Fruit fly (Drosophila melanogaster) Kc167 (cell line): Measurements from ENCODE around the gene CG14625.

Experiments used
- Myc ChIP-seq: fragments of >200 bp; optimal IDR thresholded peaks from 2 replicates; lab custom pipeline; 2017; ENCODE audit warnings: missing external identifiers
- Sin3A ChIP-seq: fragments of >200 bp; optimal IDR thresholded peaks from 2 replicates; lab custom pipeline; 2018; ENCODE audit warnings: missing external identifiers
- h ChIP-seq: fragments of >200 bp; optimal IDR thresholded peaks from 3 replicates; lab custom pipeline; 2018; ENCODE audit warnings: missing external identifiers
- insv ChIP-seq: fragments of >200 bp; optimal IDR thresholded peaks from 3 replicates; lab custom pipeline; 2018; ENCODE audit warnings: missing external identifiers
- psq ChIP-seq: fragments of >200 bp; optimal IDR thresholded peaks from 2 replicates; lab custom pipeline; 2017; ENCODE audit warnings: missing external identifiers
- ttk ChIP-seq: sonication (Bioruptor generic); optimal IDR thresholded peaks from 2 replicates; lab custom pipeline; 2017; ENCODE audit warnings: missing external identifiers

The CG14625 gene

dm6 chrX:1199246-1199645 is at the start of gene CG14625:
Gene CG14625, plus strand, starts transcription at chrX:1199546.
- no peak for TF ChIP-seq insv (lab: Kevin White, UChicago)
- no peak for TF ChIP-seq psq (lab: Kevin White, UChicago)
- no peak for TF ChIP-seq ttk (lab: Kevin White, UChicago)
- TF ChIP-seq h (lab: Kevin White, UChicago): no peak
- TF ChIP-seq Myc (lab: Kevin White, UChicago): no peak
- TF ChIP-seq Sin3A (lab: Kevin White, UChicago): no peak

- TF ChIP-seq h (lab: Kevin White, UChicago): no peak
Observed at dm6 chrX:1161913-1162439, 37.4 kb upstream of the CG14625 start, which contains the start of gene eIF4E7. Gene eIF4E7, minus strand, starts transcription at chrX:1162389.

- TF ChIP-seq psq (lab: Kevin White, UChicago) (no peak), h (lab: Kevin White, UChicago) (no peak), insv (lab: Kevin White, UChicago) (no peak), Myc (lab: Kevin White, UChicago) (no peak), ttk (lab: Kevin White, UChicago) (no peak), Sin3A (lab: Kevin White, UChicago) (no peak)
Observed at dm6 chrX:1170117-1170878, 29.0 kb upstream of the CG14625 start, which contains the start of gene CG11378. Gene CG11378, plus strand, starts transcription at chrX:1170828.

DNA sequence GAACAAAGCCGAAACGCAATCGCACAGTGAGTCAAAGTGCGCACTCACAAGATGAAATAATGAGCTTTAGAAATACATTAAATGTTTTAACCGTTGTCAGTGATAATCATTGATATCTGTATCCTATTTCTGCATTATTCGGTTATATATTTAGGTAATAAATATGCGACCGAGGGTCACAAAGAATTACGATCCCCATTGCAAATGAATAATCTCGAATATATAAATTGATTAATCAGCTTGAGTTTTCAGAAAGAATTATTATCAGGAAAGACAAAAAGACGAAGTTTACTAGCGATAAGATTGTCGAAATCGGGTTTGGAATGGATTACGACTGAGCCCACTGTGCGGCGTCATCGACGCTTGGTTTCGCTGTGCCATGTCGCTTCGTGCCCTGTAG is 28.3 kb upstream of the CG14625 start:
- no peak for TF ChIP-seq h (lab: Kevin White, UChicago)
- no peak for TF ChIP-seq Myc (lab: Kevin White, UChicago)
- TF ChIP-seq Sin3A (lab: Kevin White, UChicago): no peak
- TF ChIP-seq insv (lab: Kevin White, UChicago): no peak
- no peak for TF ChIP-seq ttk (lab: Kevin White, UChicago)
- TF ChIP-seq psq (lab: Kevin White, UChicago): no peak

- no peak for TF ChIP-seq ttk (lab: Kevin White, UChicago)
- no peak for TF ChIP-seq psq (lab: Kevin White, UChicago)
- TF ChIP-seq Sin3A (lab: Kevin White, UChicago): no peak
- no peak for TF ChIP-seq h (lab: Kevin White, UChicago)
- TF ChIP-seq insv (lab: Kevin White, UChicago): no peak
- TF ChIP-seq Myc (lab: Kevin White, UChicago): no peak
Observed at dm6 chrX:1172756-1173422, 26.5 kb upstream of the CG14625 start.

dm6 chrX:1173564-1173963 is 25.8 kb upstream of the CG14625 start:
- TF ChIP-seq psq (lab: Kevin White, UChicago) (no peak), insv (lab: Kevin White, UChicago) (no peak), h (lab: Kevin White, UChicago) (no peak), Sin3A (lab: Kevin White, UChicago) (no peak), Myc (lab: Kevin White, UChicago) (no peak), ttk (lab: Kevin White, UChicago) (no peak)

- TF ChIP-seq ttk (lab: Kevin White, UChicago): no peak
- TF ChIP-seq h (lab: Kevin White, UChicago): no peak
- TF ChIP-seq insv (lab: Kevin White, UChicago): no peak
- no peak for TF ChIP-seq psq (lab: Kevin White, UChicago)
- no peak for TF ChIP-seq Sin3A (lab: Kevin White, UChicago)
- TF ChIP-seq Myc (lab: Kevin White, UChicago): no peak
Observed at dm6 chrX:1175993-1176392, 23.4 kb upstream of the CG14625 start, which contains the start of gene CG11384. Gene CG11384, minus strand, starts transcription at chrX:1176035.

DNA sequence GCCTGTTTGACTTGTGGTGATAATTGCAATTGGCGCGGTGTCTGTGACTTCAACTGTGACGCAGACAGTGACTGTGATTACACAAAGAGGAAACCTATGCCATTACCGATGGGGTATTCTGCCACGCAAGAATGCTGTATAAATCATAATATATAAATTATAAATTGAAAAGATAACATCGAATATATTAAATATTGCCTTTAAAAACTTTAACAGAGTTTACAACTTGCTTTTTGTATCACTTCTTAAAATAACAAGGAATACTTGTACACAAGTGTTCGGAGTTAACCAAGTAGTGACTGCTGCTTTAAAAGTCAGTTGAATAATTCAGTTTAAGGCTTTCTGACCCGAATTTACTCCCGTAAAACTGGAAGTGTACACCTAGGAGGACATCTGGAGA is 19.5 kb upstream of the CG14625 start, which contains the start of gene CG11379:
TSS of gene CG11379 (plus strand) at position 301 of the 400 bp plus-strand sequence.
- TF ChIP-seq Sin3A (lab: Kevin White, UChicago) (no peak), h (lab: Kevin White, UChicago) (no peak), ttk (lab: Kevin White, UChicago) (no peak), Myc (lab: Kevin White, UChicago) (no peak)

dm6 chrX:1180865-1181264 is 18.5 kb upstream of the CG14625 start:
- no peak for TF ChIP-seq insv (lab: Kevin White, UChicago)

dm6 chrX:1181320-1181719 is 18.0 kb upstream of the CG14625 start, which contains the start of gene CG14627:
Gene CG14627, plus strand, starts transcription at chrX:1181620.
- TF ChIP-seq h (lab: Kevin White, UChicago) (no peak), ttk (lab: Kevin White, UChicago) (no peak), insv (lab: Kevin White, UChicago) (no peak), psq (lab: Kevin White, UChicago) (no peak), Sin3A (lab: Kevin White, UChicago) (no peak), Myc (lab: Kevin White, UChicago) (no peak)

DNA sequence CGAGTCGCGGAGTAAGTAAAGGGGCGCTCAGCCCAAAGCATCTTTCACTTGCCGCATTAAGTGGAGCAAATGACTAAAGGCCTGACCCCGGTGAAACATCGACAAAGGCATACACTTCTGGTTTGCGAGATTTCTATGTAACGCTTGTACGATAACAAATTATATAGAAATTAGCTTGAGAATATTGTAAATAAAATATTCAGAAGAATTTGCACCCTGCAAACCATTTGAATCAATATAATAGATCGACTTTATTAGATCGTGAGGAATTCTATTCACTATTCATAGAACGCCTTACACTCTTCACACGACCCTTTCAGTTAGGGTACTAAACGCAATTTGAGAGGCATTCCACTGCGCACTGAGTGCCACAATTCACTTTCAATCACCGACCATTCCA is 15.6 kb upstream of the CG14625 start:
- TF ChIP-seq Sin3A (lab: Kevin White, UChicago) (no peak), insv (lab: Kevin White, UChicago) (no peak), ttk (lab: Kevin White, UChicago) (no peak), h (lab: Kevin White, UChicago) (no peak), psq (lab: Kevin White, UChicago) (no peak)
